Fruit fly (Drosophila melanogaster): ENCODE data around the gene Naa15-16.
A peak's percentile ranks its signal among the peaks of the same experiment; 100 is the strongest.

The Naa15-16 gene

dm6 chrX:19495611-19496583, 16.1 kb downstream of the Naa15-16 start (continued):
- TF ChIP-seq HmgD (GFP tag; optimal IDR thresholded peaks at IDR 0.05), result peak; percentile 15
- TF ChIP-seq vvl (GFP tag; IDR thresholded peaks at IDR 0.05), result no peak
- TF ChIP-seq tin (GFP tag; optimal IDR thresholded peaks at IDR 0.05), result peak; percentile 40
- no peak for TF ChIP-seq lov (optimal IDR thresholded peaks at IDR 0.05)
- no peak for TF ChIP-seq lov (GFP tag; IDR thresholded peaks at IDR 0.05)
- peak; percentile 53; the same call in 1 of the 2 replicates for TF ChIP-seq gsb (GFP tag; IDR thresholded peaks at IDR 0.05)
- no peak for TF ChIP-seq pita (GFP tag; optimal IDR thresholded peaks at IDR 0.05)
- peak; percentile 38 for TF ChIP-seq Hsf (GFP tag; optimal IDR thresholded peaks at IDR 0.05)
- peak; percentile 25 for TF ChIP-seq CG18011 (GFP tag; optimal IDR thresholded peaks at IDR 0.05)
- peak; percentile 62 for TF ChIP-seq CG9215 (GFP tag; IDR thresholded peaks at IDR 0.05)
- TF ChIP-seq YL-1 (GFP tag; optimal IDR thresholded peaks at IDR 0.05), result no peak
- TF ChIP-seq ash1 (GFP tag; optimal IDR thresholded peaks at IDR 0.05), result no peak
- TF ChIP-seq CG7556 (GFP tag; optimal IDR thresholded peaks at IDR 0.05), result peak; percentile 48
- TF ChIP-seq nerfin-1 (tag; optimal IDR thresholded peaks at IDR 0.05), result peak; percentile 0
- peak; percentile 34 for TF ChIP-seq tx (GFP tag; optimal IDR thresholded peaks at IDR 0.05)
- TF ChIP-seq jigr1 (GFP tag; IDR thresholded peaks at IDR 0.05), result 0 out of 3 replicates have a peak, but pooled peaks have one; percentile 23
- no peak for TF ChIP-seq zf30C (GFP tag; optimal IDR thresholded peaks at IDR 0.05)
- TF ChIP-seq Sry-δ (GFP tag; optimal IDR thresholded peaks at IDR 0.05), result peak; percentile 24
- peak in 1 of 2 experiments; percentile 59 for TF ChIP-seq Eip74EF (GFP tag; optimal IDR thresholded peaks at IDR 0.05)
- peak; percentile 65 for TF ChIP-seq CG10321 (GFP tag; IDR thresholded peaks at IDR 0.05)
- no peak for TF ChIP-seq gfzf (GFP tag; optimal IDR thresholded peaks at IDR 0.05)
- peak; percentile 20 for TF ChIP-seq vfl (GFP tag; optimal IDR thresholded peaks at IDR 0.05)
- TF ChIP-seq CG15269 (tag; optimal IDR thresholded peaks at IDR 0.05), result peak; percentile 74
- no peak for TF ChIP-seq sr (GFP tag; IDR thresholded peaks at IDR 0.05)
- peak; percentile 8 for TF ChIP-seq CG4854 (GFP tag; optimal IDR thresholded peaks at IDR 0.05)
- TF ChIP-seq CG11456 (GFP tag; IDR thresholded peaks at IDR 0.05), result peak; percentile 79
- peak; percentile 43 for TF ChIP-seq CG13775 (GFP tag; optimal IDR thresholded peaks at IDR 0.05)
- TF ChIP-seq Max (GFP tag; optimal IDR thresholded peaks at IDR 0.05), result peak; percentile 16
- peak; percentile 29 for TF ChIP-seq cato (GFP tag; optimal IDR thresholded peaks at IDR 0.05; ENCODE audit: borderline replicate concordance)
- TF ChIP-seq eve (GFP tag; optimal IDR thresholded peaks at IDR 0.05), result no peak
- no peak for TF ChIP-seq CG14710 (tag; optimal IDR thresholded peaks at IDR 0.05)
- TF ChIP-seq Dad (GFP tag; optimal IDR thresholded peaks at IDR 0.05), result peak; percentile 33
- no peak for TF ChIP-seq CG17802 (tag; optimal IDR thresholded peaks at IDR 0.05)
- TF ChIP-seq Lhr (GFP tag; optimal IDR thresholded peaks at IDR 0.05), result no peak
- TF ChIP-seq Ravus (GFP tag; IDR thresholded peaks at IDR 0.05), result no peak; the same call in 1 of the 2 replicates
- peak; percentile 69 for TF ChIP-seq Oli (tag; optimal IDR thresholded peaks at IDR 0.05)
- TF ChIP-seq Mes4 (GFP tag; optimal IDR thresholded peaks at IDR 0.05), result peak; percentile 22
- no peak for TF ChIP-seq prd (optimal IDR thresholded peaks at IDR 0.05)
- peak; percentile 60 for TF ChIP-seq prd (GFP tag; IDR thresholded peaks at IDR 0.05)
- TF ChIP-seq CG12104 (GFP tag; optimal IDR thresholded peaks at IDR 0.05), result no peak
- peak; percentile 56 for TF ChIP-seq nmo (GFP tag; optimal IDR thresholded peaks at IDR 0.05)
- no peak for TF ChIP-seq Sry-β (GFP tag; optimal IDR thresholded peaks at IDR 0.05)
- TF ChIP-seq emc (GFP tag; optimal IDR thresholded peaks at IDR 0.05), result no peak
- no peak for TF ChIP-seq Opbp (GFP tag; IDR thresholded peaks at IDR 0.05; ENCODE audit: partially characterized antibody)
- peak; percentile 35 for TF ChIP-seq B-H2 (GFP tag; optimal IDR thresholded peaks at IDR 0.05)
- peak; percentile 53; the same call in 2 of the 3 replicates for TF ChIP-seq tgo (GFP tag; IDR thresholded peaks at IDR 0.05)
- no peak for TF ChIP-seq CTCF (GFP tag; optimal IDR thresholded peaks at IDR 0.05)
- no peak for TF ChIP-seq zen (tag; optimal IDR thresholded peaks at IDR 0.05)
- TF ChIP-seq wor (GFP tag; IDR thresholded peaks at IDR 0.05), result 0 out of 2 replicates have a peak, but pooled peaks have one; percentile 27

All from whole organism, embryonic.